Fruit fly (Drosophila melanogaster) whole organism, embryonic: ENCODE measurements around the gene CG44040.

Source experiments
- Antp ChIP-seq: fragments of 200-800 bp; sonication (Bioruptor generic); optimal IDR thresholded peaks from 3 replicates; lab custom pipeline; 2016; ENCODE audit warnings: missing biosample characterization, missing genetic modification characterization
- CG10147 ChIP-seq: fragments of 200-800 bp; sonication (Bioruptor generic); optimal IDR thresholded peaks from 2 replicates; lab custom pipeline; 2019; ENCODE audit warnings: missing biosample characterization, mild to moderate bottlenecking, missing genetic modification characterization, moderate library complexity
- CG10654 ChIP-seq: fragments of 200-800 bp; sonication (Bioruptor generic); optimal IDR thresholded peaks from 2 replicates; lab custom pipeline; 2016; ENCODE audit warnings: missing biosample characterization, missing genetic modification characterization
- CG10959 ChIP-seq: fragments of 200-800 bp; sonication (Bioruptor generic); IDR thresholded peaks from 2 replicates; pipeline ENCODE4 v1.3.6; 2022; ENCODE audit warnings: missing biosample characterization, missing genetic modification characterization
- CG12104 ChIP-seq: fragments of 200-800 bp; sonication (Bioruptor generic); optimal IDR thresholded peaks from 3 replicates; lab custom pipeline; 2016; ENCODE audit warnings: missing biosample characterization, missing genetic modification characterization
- CG12942 ChIP-seq: fragments of 200-800 bp; sonication (Bioruptor generic); optimal IDR thresholded peaks from 3 replicates; lab custom pipeline; 2016; ENCODE audit warnings: missing biosample characterization, missing genetic modification characterization
- CG13424 ChIP-seq: fragments of 200-800 bp; sonication (Bioruptor generic); optimal IDR thresholded peaks from 2 replicates; lab custom pipeline; 2019; ENCODE audit warnings: missing biosample characterization, mild to moderate bottlenecking, missing genetic modification characterization, moderate library complexity
- CG17612 ChIP-seq: fragments of 200-800 bp; sonication (Bioruptor generic); IDR thresholded peaks from 2 replicates; pipeline ENCODE4 v1.3.6; 2022; ENCODE audit warnings: missing biosample characterization, missing genetic modification characterization
- CG31365 ChIP-seq: fragments of 200-800 bp; sonication (Bioruptor generic); optimal IDR thresholded peaks from 2 replicates; lab custom pipeline; 2018; ENCODE audit warnings: missing biosample characterization, mild to moderate bottlenecking, missing genetic modification characterization
- CG3281 ChIP-seq: fragments of 200-800 bp; sonication (Bioruptor generic); optimal IDR thresholded peaks from 3 replicates; lab custom pipeline; 2017; ENCODE audit warnings: missing biosample characterization, mild to moderate bottlenecking, missing genetic modification characterization
- CG3726 ChIP-seq: fragments of 200-800 bp; sonication (Bioruptor generic); IDR thresholded peaks from 3 replicates; pipeline ENCODE4, ENCODE4 v1.3.6; 2022; ENCODE audit warnings: missing biosample characterization, missing genetic modification characterization
- CG6791 ChIP-seq: fragments of 200-800 bp; sonication (Bioruptor generic); IDR thresholded peaks from 3 replicates; pipeline ENCODE4 v1.3.6; 2022; ENCODE audit warnings: missing biosample characterization, missing genetic modification characterization; ENCODE audit not compliant: partially characterized antibody
- CG7556 ChIP-seq: fragments of 200-800 bp; sonication (Bioruptor generic); optimal IDR thresholded peaks from 2 replicates; lab custom pipeline; 2017; ENCODE audit warnings: missing biosample characterization, mild to moderate bottlenecking, missing genetic modification characterization
- CG7987 ChIP-seq: fragments of 200-800 bp; sonication (Bioruptor generic); optimal IDR thresholded peaks from 2 replicates; lab custom pipeline; 2018; ENCODE audit warnings: missing biosample characterization, mild to moderate bottlenecking, missing genetic modification characterization, moderate library complexity
- CG8924 ChIP-seq: fragments of 200-800 bp; optimal IDR thresholded peaks from 3 replicates; lab custom pipeline; 2019; ENCODE audit warnings: missing biosample characterization, mild to moderate bottlenecking, missing genetic modification characterization, moderate library complexity
- CG9797 ChIP-seq: fragments of 200-800 bp; sonication (Bioruptor generic); optimal IDR thresholded peaks from 3 replicates; lab custom pipeline; 2018; ENCODE audit warnings: missing biosample characterization, mild to moderate bottlenecking, missing genetic modification characterization
- D ChIP-seq, 2 experiments: fragments of 200-800 bp in 1 of 2; fragments of >200 bp in 1 of 2; sonication (Bioruptor generic) in 1 of 2; optimal IDR thresholded peaks; 2 replicates in 1 of 2; 3 replicates in 1 of 2; lab custom pipeline; 2017; ENCODE audit warnings: mild to moderate bottlenecking in 1 of 2, missing biosample characterization in 1 of 2, missing genetic modification characterization in 1 of 2, missing genetic modification reagents in 1 of 2
- Hand ChIP-seq: fragments of 200-800 bp; sonication (Bioruptor generic); optimal IDR thresholded peaks from 2 replicates; lab custom pipeline; 2017; ENCODE audit warnings: mild to moderate bottlenecking, missing biosample characterization, missing genetic modification reagents, missing genetic modification characterization
- Hr51 ChIP-seq, 2 experiments: fragments of 200-800 bp; sonication (Bioruptor generic); optimal IDR thresholded peaks; 2 replicates in 1 of 2; 3 replicates in 1 of 2; lab custom pipeline; 2016 to 2018; ENCODE audit warnings: missing biosample characterization in 2 of 2, missing genetic modification characterization in 2 of 2, mild to moderate bottlenecking in 1 of 2, moderate library complexity in 1 of 2
- MTF-1 ChIP-seq: fragments of 200-800 bp; sonication (Bioruptor generic); optimal IDR thresholded peaks from 2 replicates; lab custom pipeline; 2018; ENCODE audit warnings: missing biosample characterization, mild to moderate bottlenecking, missing genetic modification characterization, borderline replicate concordance
- Neu2 ChIP-seq: fragments of 200-800 bp; sonication (Bioruptor generic); optimal IDR thresholded peaks from 3 replicates; lab custom pipeline; 2016; ENCODE audit warnings: missing biosample characterization, missing genetic modification characterization, borderline replicate concordance
- Oaz ChIP-seq: fragments of 200-800 bp; sonication (Bioruptor generic); IDR thresholded peaks from 2 replicates; pipeline ENCODE4 v1.3.6; 2022; ENCODE audit warnings: missing biosample characterization, missing genetic modification characterization
- PHDP ChIP-seq: fragments of 200-800 bp; sonication (Bioruptor generic); optimal IDR thresholded peaks from 3 replicates; lab custom pipeline; 2018; ENCODE audit warnings: missing biosample characterization, mild to moderate bottlenecking, missing genetic modification characterization, moderate library complexity
- Sin3A ChIP-seq: fragments of >200 bp; optimal IDR thresholded peaks from 2 replicates; lab custom pipeline; 2018
- Tbp ChIP-seq: fragments of >200 bp; optimal IDR thresholded peaks from 2 replicates; lab custom pipeline; 2018; ENCODE audit warnings: missing biosample characterization, missing genetic modification characterization
- Trl ChIP-seq, 3 experiments: fragments of >200 bp in 2 of 3; fragments of 200-800 bp in 1 of 3; sonication (Bioruptor generic) in 1 of 3; optimal IDR thresholded peaks; 2 replicates in 1 of 3; 3 replicates in 2 of 3; lab custom pipeline; 2016 to 2017; ENCODE audit warnings: missing biosample characterization in 1 of 3, missing genetic modification characterization in 1 of 3
- cas ChIP-seq: fragments of 200-800 bp; sonication (Bioruptor generic); IDR thresholded peaks from 2 replicates; pipeline ENCODE4 v1.3.6; 2022; ENCODE audit warnings: missing biosample characterization, missing genetic modification characterization
- caup ChIP-seq: fragments of 200-800 bp; sonication (Bioruptor generic); optimal IDR thresholded peaks from 3 replicates; lab custom pipeline; 2017; ENCODE audit warnings: missing biosample characterization, mild to moderate bottlenecking, missing genetic modification characterization, moderate library complexity; ENCODE audit not compliant: severe bottlenecking
- crc ChIP-seq: fragments of 200-800 bp; sonication (Bioruptor generic); optimal IDR thresholded peaks from 2 replicates; lab custom pipeline; 2016; ENCODE audit warnings: missing biosample characterization, missing genetic modification characterization
- dpn ChIP-seq, 2 experiments: fragments of 200-800 bp; sonication (Bioruptor generic); optimal IDR thresholded peaks; 3 replicates each; lab custom pipeline; 2016; ENCODE audit warnings: missing biosample characterization in 2 of 2, missing genetic modification characterization in 2 of 2
- esg ChIP-seq: fragments of 200-800 bp; sonication (Bioruptor generic); conservative IDR thresholded peaks from 2 replicates; pipeline ENCODE4 v1.3.6; 2022; ENCODE audit warnings: missing biosample characterization, missing genetic modification characterization
- fd3F ChIP-seq: fragments of 200-800 bp; sonication (Bioruptor generic); optimal IDR thresholded peaks from 2 replicates; lab custom pipeline; 2018; ENCODE audit warnings: missing biosample characterization, mild to moderate bottlenecking, missing genetic modification characterization, moderate library complexity
- ham ChIP-seq: fragments of 200-800 bp; sonication (Bioruptor generic); IDR thresholded peaks from 2 replicates; pipeline ENCODE4 v1.3.6; 2022; ENCODE audit warnings: missing biosample characterization, missing genetic modification characterization
- hbn ChIP-seq: fragments of 200-800 bp; sonication (Bioruptor generic); IDR thresholded peaks from 2 replicates; pipeline ENCODE4 v1.3.6; 2022; ENCODE audit warnings: missing biosample characterization, missing genetic modification characterization; ENCODE audit not compliant: partially characterized antibody
- jumu ChIP-seq: fragments of 200-800 bp; sonication (Bioruptor generic); optimal IDR thresholded peaks from 3 replicates; lab custom pipeline; 2016; ENCODE audit warnings: missing biosample characterization, missing genetic modification characterization
- lov ChIP-seq, 2 experiments: fragments of 200-800 bp in 1 of 2; fragments of >200 bp in 1 of 2; sonication (Bioruptor generic) in 1 of 2; IDR thresholded peaks in 1 of 2; optimal IDR thresholded peaks in 1 of 2; 2 replicates in 1 of 2; 3 replicates in 1 of 2; pipeline versions ENCODE4 v1.3.6 to Lab custom; 2017 to 2022; ENCODE audit warnings: missing biosample characterization in 1 of 2, missing genetic modification characterization in 1 of 2
- maf-S ChIP-seq: fragments of 200-800 bp; sonication (Bioruptor generic); optimal IDR thresholded peaks from 2 replicates; lab custom pipeline; 2016; ENCODE audit warnings: missing biosample characterization, missing genetic modification characterization
- mam ChIP-seq: fragments of 200-800 bp; sonication (Bioruptor generic); optimal IDR thresholded peaks from 3 replicates; lab custom pipeline; 2016; ENCODE audit warnings: missing biosample characterization, missing genetic modification characterization
- pita ChIP-seq: fragments of 200-800 bp; sonication (Bioruptor generic); optimal IDR thresholded peaks from 2 replicates; lab custom pipeline; 2017; ENCODE audit warnings: missing biosample characterization, mild to moderate bottlenecking, missing genetic modification characterization
- pros ChIP-seq: fragments of 200-800 bp; sonication (Bioruptor generic); optimal IDR thresholded peaks from 3 replicates; lab custom pipeline; 2019; ENCODE audit warnings: missing biosample characterization, mild to moderate bottlenecking, missing genetic modification characterization, moderate library complexity
- salm ChIP-seq: fragments of 200-800 bp; sonication (Bioruptor generic); optimal IDR thresholded peaks from 2 replicates; lab custom pipeline; 2018; ENCODE audit warnings: missing biosample characterization, mild to moderate bottlenecking, missing genetic modification characterization
- sd ChIP-seq: fragments of 200-800 bp; sonication (Bioruptor generic); optimal IDR thresholded peaks from 3 replicates; lab custom pipeline; 2018; ENCODE audit warnings: missing biosample characterization, mild to moderate bottlenecking, missing genetic modification characterization, moderate library complexity
- seq ChIP-seq: fragments of 200-800 bp; sonication (Bioruptor generic); IDR thresholded peaks from 2 replicates; pipeline ENCODE4 v1.3.6; 2022; ENCODE audit warnings: missing biosample characterization, missing genetic modification characterization
- shn ChIP-seq: fragments of 200-800 bp; sonication (Bioruptor generic); optimal IDR thresholded peaks from 3 replicates; lab custom pipeline; 2016; ENCODE audit warnings: missing biosample characterization, missing genetic modification characterization
- slou ChIP-seq: fragments of 200-800 bp; sonication (Bioruptor generic); optimal IDR thresholded peaks from 3 replicates; lab custom pipeline; 2016; ENCODE audit warnings: missing biosample characterization, missing genetic modification characterization
- tgo ChIP-seq: fragments of 200-800 bp; sonication (Bioruptor generic); IDR thresholded peaks from 3 replicates; pipeline ENCODE4 v1.3.6; 2022; ENCODE audit warnings: missing biosample characterization, missing genetic modification characterization
- tll ChIP-seq, 2 experiments: fragments of 200-800 bp in 1 of 2; fragments of >200 bp in 1 of 2; sonication (Bioruptor generic) in 1 of 2; optimal IDR thresholded peaks; 2 replicates each; lab custom pipeline; 2017 to 2019; ENCODE audit warnings: missing biosample characterization in 2 of 2, missing genetic modification characterization in 2 of 2, mild to moderate bottlenecking in 1 of 2, moderate library complexity in 1 of 2
- vfl ChIP-seq: fragments of 200-800 bp; sonication (Bioruptor generic); optimal IDR thresholded peaks from 2 replicates; lab custom pipeline; 2016; ENCODE audit warnings: missing biosample characterization, missing genetic modification characterization
- z ChIP-seq: fragments of 200-800 bp; sonication (Bioruptor generic); IDR thresholded peaks from 3 replicates; pipeline ENCODE4 v1.3.6; 2022; ENCODE audit warnings: missing biosample characterization, missing genetic modification characterization

Gene CG44040

DNA sequence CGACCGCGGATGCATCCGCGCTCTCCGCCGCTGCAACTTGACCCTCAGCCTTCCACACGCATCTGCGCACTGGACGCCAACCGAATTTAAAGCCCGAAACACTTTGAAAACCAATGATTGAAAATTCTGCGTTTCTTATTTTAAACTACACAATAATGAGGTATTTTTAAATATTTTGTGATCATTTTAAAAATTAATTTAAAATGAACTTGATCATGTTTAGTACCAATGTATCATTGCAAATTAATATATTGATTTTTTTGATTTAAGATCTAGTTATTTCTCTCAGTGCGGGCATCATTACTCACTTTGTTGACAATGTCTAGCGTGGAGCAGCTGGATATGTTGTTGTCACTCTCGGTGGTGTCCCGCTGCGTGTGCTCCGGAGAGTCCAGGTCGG is 46.7 kb downstream of the CG44040 start (continued):
- TF ChIP-seq CG7556 (peak; percentile 73), Hand (GFP tag; lab: Kevin White, UChicago) (no peak), crc (GFP tag; lab: Kevin White, UChicago) (no peak), fd3F (GFP tag; lab: Kevin White, UChicago) (peak; percentile 8), mam (GFP tag; lab: Kevin White, UChicago) (no peak), caup (GFP tag; lab: Kevin White, UChicago) (no peak), jumu (no peak), CG10654 (GFP tag; lab: Kevin White, UChicago) (no peak), Sin3A (no peak), salm (tag; lab: Kevin White, UChicago) (peak; percentile 16), CG17612 (no peak), PHDP (peak; percentile 63), CG12104 (GFP tag; lab: Kevin White, UChicago) (no peak), tll (GFP tag; optimal IDR thresholded peaks at IDR 0.05; lab: Kevin White, UChicago) (no peak), CG7987 (no peak), CG13424 (tag; lab: Kevin White, UChicago) (peak; percentile 40), CG6791 (no peak), sd (tag; lab: Kevin White, UChicago) (no peak), maf-S (GFP tag; lab: Kevin White, UChicago) (no peak), D (optimal IDR thresholded peaks at IDR 0.05; lab: Kevin White, UChicago) (no peak), D (GFP tag; optimal IDR thresholded peaks at IDR 0.05; lab: Kevin White, UChicago) (no peak), hbn (no peak), pita (GFP tag; lab: Kevin White, UChicago) (no peak), tgo (GFP tag; lab: Robert Waterston, UW) (peak; percentile 59), cas (GFP tag; lab: Robert Waterston, UW) (no peak), CG10959 (GFP tag; lab: Robert Waterston, UW) (no peak), seq (GFP tag; lab: Robert Waterston, UW) (peak; percentile 67), CG12942 (GFP tag; lab: Kevin White, UChicago) (no peak), esg (GFP tag; lab: Robert Waterston, UW) (peak; percentile 45; the same call in 1 of the 2 replicates), shn (GFP tag; lab: Kevin White, UChicago) (no peak), pros (GFP tag; lab: Kevin White, UChicago) (no peak), vfl (GFP tag; lab: Kevin White, UChicago) (no peak), Neu2 (GFP tag; lab: Kevin White, UChicago) (no peak), CG8924 (tag; lab: Kevin White, UChicago) (peak; percentile 9), slou (GFP tag; lab: Kevin White, UChicago) (no peak), CG31365 (tag; lab: Kevin White, UChicago) (no peak), CG10147 (GFP tag; lab: Kevin White, UChicago) (no peak), Trl (optimal IDR thresholded peaks at IDR 0.05; lab: Kevin White, UChicago) (no peak), Trl (GFP tag; optimal IDR thresholded peaks at IDR 0.05; lab: Kevin White, UChicago) (no peak), CG3726 (GFP tag; lab: Robert Waterston, UW) (no peak), Hr51 (GFP tag; optimal IDR thresholded peaks at IDR 0.05; lab: Kevin White, UChicago) (no peak), z (no peak), ham (GFP tag; lab: Robert Waterston, UW) (no peak), CG3281 (GFP tag; lab: Kevin White, UChicago) (no peak), dpn (GFP tag; optimal IDR thresholded peaks at IDR 0.05; lab: Kevin White, UChicago) (peak in 1 of 2 experiments; percentile 23), MTF-1 (no peak), Tbp (GFP tag; lab: Kevin White, UChicago) (no peak), Oaz (GFP tag; lab: Robert Waterston, UW) (no peak), CG9797 (GFP tag; lab: Kevin White, UChicago) (no peak), lov (optimal IDR thresholded peaks at IDR 0.05; lab: Kevin White, UChicago) (no peak), lov (GFP tag; IDR thresholded peaks at IDR 0.05; lab: Robert Waterston, UW) (no peak), Antp (no peak)
